Worm (Caenorhabditis elegans): Measurements from ENCODE around the gene sra-2.

The sra-2 gene

ce11 chrII:9497309-9497708 is 31.3 kb upstream of the sra-2 start:
- TF ChIP-seq pha-2 (tag; optimal IDR thresholded peaks at IDR 0.05) (no peak), F13H6.1 (tag; optimal IDR thresholded peaks at IDR 0.05) (no peak), hlh-30 (tag; optimal IDR thresholded peaks at IDR 0.05; ENCODE audit: insufficient read depth) (no peak), ttx-3 (tag; optimal IDR thresholded peaks at IDR 0.05) (no peak), hlh-6 (tag; optimal IDR thresholded peaks at IDR 0.05) (no peak), syd-9 (tag; optimal IDR thresholded peaks at IDR 0.05) (no peak), ets-4 (tag; optimal IDR thresholded peaks at IDR 0.05) (no peak), pat-9 (tag; optimal IDR thresholded peaks at IDR 0.05) (no peak), pqm-1 (tag; optimal IDR thresholded peaks at IDR 0.05) (no peak), ceh-24 (tag; optimal IDR thresholded peaks at IDR 0.05) (no peak), ahr-1 (tag; optimal IDR thresholded peaks at IDR 0.05) (no peak), ama-1 (optimal IDR thresholded peaks at IDR 0.05) (no peak), gmeb-2 (tag; optimal IDR thresholded peaks at IDR 0.05) (no peak), ceh-2 (tag; optimal IDR thresholded peaks at IDR 0.05) (no peak), mec-3 (tag; optimal IDR thresholded peaks at IDR 0.05; ENCODE audit: borderline replicate concordance) (no peak), K02D7.2 (tag; optimal IDR thresholded peaks at IDR 0.05) (no peak), hlh-13 (GFP tag; optimal IDR thresholded peaks at IDR 0.05) (no peak), madf-2 (tag; optimal IDR thresholded peaks at IDR 0.05) (no peak), K09A11.1 (tag; optimal IDR thresholded peaks at IDR 0.05; ENCODE audit: insufficient read depth) (no peak), ceh-34 (tag; optimal IDR thresholded peaks at IDR 0.05) (no peak), ref-2 (tag; optimal IDR thresholded peaks at IDR 0.05) (no peak), ceh-31 (tag; optimal IDR thresholded peaks at IDR 0.05) (peak; percentile 18), eyg-1 (tag; optimal IDR thresholded peaks at IDR 0.05) (no peak), lim-6 (tag; optimal IDR thresholded peaks at IDR 0.05) (peak; percentile 1), pros-1 (tag; optimal IDR thresholded peaks at IDR 0.05) (no peak), tbx-7 (tag; optimal IDR thresholded peaks at IDR 0.05) (no peak), unc-42 (tag; optimal IDR thresholded peaks at IDR 0.05) (peak; percentile 75), ceh-19 (GFP tag; optimal IDR thresholded peaks at IDR 0.05) (no peak), ceh-14 (tag; optimal IDR thresholded peaks at IDR 0.05) (peak; percentile 13), elt-2 (tag; optimal IDR thresholded peaks at IDR 0.05) (no peak)

- TF ChIP-seq unc-42 (tag; optimal IDR thresholded peaks at IDR 0.05) = peak; percentile 29
- no peak for TF ChIP-seq sdc-2 (tag; optimal IDR thresholded peaks at IDR 0.05)
- peak; percentile 4 for TF ChIP-seq elt-2 (tag; optimal IDR thresholded peaks at IDR 0.05)
These were observed 30.0 kb upstream of the sra-2 start for ce11 chrII:9498589-9498988.

- TF ChIP-seq zip-5 (tag; optimal IDR thresholded peaks at IDR 0.05) (no peak), elt-2 (tag; optimal IDR thresholded peaks at IDR 0.05) (peak; percentile 50)
These were observed 27.7 kb upstream of the sra-2 start for ce11 chrII:9500926-9501325.

ce11 chrII:9501955-9502354 is 26.6 kb upstream of the sra-2 start:
- TF ChIP-seq T23F11.4 (GFP tag; optimal IDR thresholded peaks at IDR 0.05) (no peak), hlh-15 (tag; optimal IDR thresholded peaks at IDR 0.05) (no peak), sox-2 (GFP tag; IDR thresholded peaks at IDR 0.05) (no peak), fkh-10 (GFP tag; optimal IDR thresholded peaks at IDR 0.05) (no peak), nhr-232 (tag; optimal IDR thresholded peaks at IDR 0.05) (no peak), hlh-13 (GFP tag; optimal IDR thresholded peaks at IDR 0.05) (no peak), odd-2 (tag; optimal IDR thresholded peaks at IDR 0.05) (no peak), npax-4 (tag; optimal IDR thresholded peaks at IDR 0.05) (no peak), ztf-16 (tag; optimal IDR thresholded peaks at IDR 0.05) (no peak), unc-86 (tag; optimal IDR thresholded peaks at IDR 0.05) (no peak), madf-2 (tag; optimal IDR thresholded peaks at IDR 0.05) (no peak), fkh-6 (tag; optimal IDR thresholded peaks at IDR 0.05) (no peak), C08G9.2 (tag; optimal IDR thresholded peaks at IDR 0.05) (no peak), ceh-31 (tag; optimal IDR thresholded peaks at IDR 0.05) (no peak), ama-1 (optimal IDR thresholded peaks at IDR 0.05) (no peak), K02D7.2 (tag; optimal IDR thresholded peaks at IDR 0.05) (no peak), gmeb-2 (tag; optimal IDR thresholded peaks at IDR 0.05) (no peak), pax-1 (tag; optimal IDR thresholded peaks at IDR 0.05) (no peak)

All from whole organism, late embryonic.